Worm (Caenorhabditis elegans) whole organism, L4/young adult: ENCODE data around the gene srab-26.

Experiments
- W03F9.2 ChIP-seq: fragments of 150-350 bp; optimal IDR thresholded peaks from 2 replicates; lab custom pipeline; 2014; ENCODE audit warnings: missing biosample characterization, missing genetic modification characterization
- dao-5 ChIP-seq: sonication (generic microtip); optimal IDR thresholded peaks from 2 replicates; lab custom pipeline; 2016; ENCODE audit warnings: missing genotype, missing genetic modification characterization, moderate library complexity, missing compliant biosample characterization
- him-1 ChIP-seq: sonication (generic microtip); optimal IDR thresholded peaks from 2 replicates; lab custom pipeline; 2016; ENCODE audit warnings: missing genotype, missing genetic modification reagents, missing genetic modification characterization, missing compliant biosample characterization

srab-26 gene

ce11 chrV:9906115-9906514 lies 26.8 kb upstream of the srab-26 start, which contains the start of gene fipr-11:
Gene fipr-11 (minus strand): TSS chrV:9906215.
- TF ChIP-seq W03F9.2 (tag; lab: Kevin White, UChicago), result no peak
- TF ChIP-seq dao-5, result no peak
- TF ChIP-seq him-1, result no peak

DNA sequence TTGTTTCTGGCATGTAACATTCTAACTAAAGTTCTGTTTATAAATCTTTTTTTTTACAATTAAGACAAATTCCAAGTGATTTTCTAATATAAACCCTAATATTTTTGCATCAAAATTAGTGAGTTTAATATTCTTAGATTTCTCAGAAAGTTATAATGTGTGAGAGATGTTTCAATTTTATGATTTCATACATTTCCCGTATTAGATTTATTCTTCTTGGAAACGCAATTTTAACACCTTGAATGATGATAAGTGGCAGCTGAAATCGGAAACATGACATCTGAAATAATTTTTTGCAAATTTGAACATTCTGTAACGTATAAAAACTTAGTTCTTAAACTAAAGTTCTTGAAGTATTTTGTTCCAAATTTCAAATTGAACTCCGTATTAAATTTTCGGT lies 21.8 kb upstream of the srab-26 start:
- TF ChIP-seq W03F9.2 (tag; lab: Kevin White, UChicago), result no peak
- TF ChIP-seq him-1, result no peak
- no peak for TF ChIP-seq dao-5

- TF ChIP-seq W03F9.2 (tag; lab: Kevin White, UChicago), result no peak
- TF ChIP-seq dao-5, result no peak
- no peak for TF ChIP-seq him-1
These were observed 20.0 kb upstream of the srab-26 start, which contains the start of gene egl-47 for ce11 chrV:9899278-9899677. Gene egl-47 (plus strand): TSS chrV:9899578.

DNA sequence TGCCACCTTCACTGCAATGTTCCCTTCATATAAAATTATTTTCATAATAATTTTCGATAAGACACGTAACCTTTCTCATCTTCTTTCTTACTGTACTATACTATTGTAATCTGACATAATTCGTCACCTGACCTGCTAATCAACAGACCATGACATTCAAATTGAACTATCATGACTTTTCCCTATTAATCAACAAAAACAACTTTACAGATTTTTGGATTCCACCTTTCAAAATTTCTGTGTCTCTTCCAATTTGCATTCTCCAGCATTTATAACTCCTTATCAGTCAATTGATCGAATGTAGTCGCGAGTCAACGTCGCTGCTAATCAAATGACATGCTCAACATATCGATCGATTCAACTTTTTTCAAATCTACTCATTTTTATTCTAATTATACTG lies 10.3 kb upstream of the srab-26 start, which contains the start of gene fshr-1:
TSS of gene fshr-1 (plus strand) at position 209 of the 400 bp plus-strand sequence.
- TF ChIP-seq dao-5 (no peak), W03F9.2 (tag; lab: Kevin White, UChicago) (no peak), him-1 (no peak)

DNA sequence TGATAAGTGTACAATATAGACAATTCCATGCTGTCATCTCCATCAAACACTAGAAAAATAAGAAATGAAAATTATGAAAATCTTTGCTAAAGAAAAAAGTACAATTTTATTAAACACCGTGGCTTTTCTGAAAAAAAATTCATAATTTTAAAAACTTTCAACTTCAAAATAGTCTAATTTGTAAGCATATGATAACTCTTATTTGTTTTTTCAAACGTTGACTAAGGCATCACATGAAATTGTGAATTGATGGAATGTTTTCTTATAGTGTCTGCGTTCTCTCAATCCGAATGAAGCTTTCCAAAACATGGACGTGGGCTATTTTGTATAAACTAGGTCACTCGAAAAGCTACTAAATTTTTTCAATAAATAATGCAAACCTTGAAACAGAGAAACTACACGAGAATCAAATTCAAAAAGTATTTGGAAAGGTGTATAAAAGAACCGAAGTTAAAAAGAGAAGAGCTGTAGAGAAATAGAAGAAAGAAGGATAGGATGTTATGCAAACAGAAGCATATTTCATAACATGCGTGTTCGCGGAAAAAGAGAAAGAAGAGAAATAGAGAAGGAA lies 6.7 kb upstream of the srab-26 start, which contains the start of gene clp-9:
TSS of gene clp-9 (minus strand) at position 51 of the 571 bp plus-strand sequence.
- TF ChIP-seq dao-5 (no peak), W03F9.2 (tag; lab: Kevin White, UChicago) (no peak), him-1 (no peak)

- TF ChIP-seq dao-5 (no peak), W03F9.2 (tag; lab: Kevin White, UChicago) (no peak), him-1 (no peak)
These were observed 563 bp upstream of the srab-26 start, which contains the start of gene sdz-31 for ce11 chrV:9879867-9880266. Gene sdz-31 (plus strand): TSS chrV:9880167.

DNA sequence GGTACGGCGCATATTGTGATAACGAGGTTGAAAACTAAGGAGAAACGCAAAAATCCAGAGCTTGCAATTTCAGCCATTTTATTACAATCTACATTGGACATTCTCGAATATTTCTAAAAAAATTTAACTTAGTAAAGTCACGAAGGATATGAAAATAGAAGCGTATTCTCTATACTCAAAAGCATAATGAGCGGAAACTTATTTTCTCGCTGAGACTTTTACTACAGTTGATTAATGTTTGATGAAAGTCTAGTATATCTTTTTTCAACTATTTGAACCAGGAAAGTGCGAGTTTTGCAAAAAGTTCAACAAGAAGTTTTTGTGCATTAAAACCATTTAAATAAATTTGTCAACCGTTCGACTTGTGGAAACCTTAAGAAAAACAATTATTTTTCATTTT lies 8.0 kb downstream of the srab-26 start, which contains the start of gene srab-18:
TSS of gene srab-18 (minus strand) at position 101 of the 400 bp plus-strand sequence.
- TF ChIP-seq him-1 (no peak), W03F9.2 (tag; lab: Kevin White, UChicago) (no peak), dao-5 (no peak)

- TF ChIP-seq dao-5 (no peak), him-1 (no peak), W03F9.2 (tag; lab: Kevin White, UChicago) (no peak)
These were observed 11.0 kb downstream of the srab-26 start, which contains the start of gene srab-17 for ce11 chrV:9868311-9868710. Gene srab-17 (minus strand): TSS chrV:9868411.

- TF ChIP-seq W03F9.2 (tag; lab: Kevin White, UChicago) (no peak), dao-5 (no peak), him-1 (no peak)
These were observed 19.0 kb downstream of the srab-26 start for ce11 chrV:9860337-9860736.

ce11 chrV:9859863-9860262 lies 19.4 kb downstream of the srab-26 start, which contains the start of gene lsy-12:
Gene lsy-12 (minus strand): TSS chrV:9859963.
- TF ChIP-seq dao-5, result no peak
- no peak for TF ChIP-seq him-1
- TF ChIP-seq W03F9.2 (tag; lab: Kevin White, UChicago), result no peak

DNA sequence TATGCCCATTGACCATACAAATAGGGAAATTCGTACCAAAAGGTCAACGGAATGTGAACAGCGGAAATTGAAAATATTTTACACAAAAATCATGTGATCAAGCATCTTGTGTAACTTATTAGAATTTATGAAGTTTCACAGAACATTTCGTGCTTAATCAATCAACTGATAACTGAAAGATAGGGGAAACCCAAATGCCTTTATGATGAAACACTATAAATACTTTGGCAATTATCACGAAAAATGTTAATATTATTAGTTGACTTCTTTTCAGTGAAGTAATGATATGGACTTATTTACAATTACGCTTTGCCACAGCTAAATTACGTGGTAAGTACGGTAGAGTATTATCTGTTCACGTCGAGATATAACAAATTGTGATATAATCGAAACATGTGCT lies 22.3 kb downstream of the srab-26 start:
- TF ChIP-seq him-1 (no peak), dao-5 (no peak), W03F9.2 (tag; lab: Kevin White, UChicago) (no peak)

DNA sequence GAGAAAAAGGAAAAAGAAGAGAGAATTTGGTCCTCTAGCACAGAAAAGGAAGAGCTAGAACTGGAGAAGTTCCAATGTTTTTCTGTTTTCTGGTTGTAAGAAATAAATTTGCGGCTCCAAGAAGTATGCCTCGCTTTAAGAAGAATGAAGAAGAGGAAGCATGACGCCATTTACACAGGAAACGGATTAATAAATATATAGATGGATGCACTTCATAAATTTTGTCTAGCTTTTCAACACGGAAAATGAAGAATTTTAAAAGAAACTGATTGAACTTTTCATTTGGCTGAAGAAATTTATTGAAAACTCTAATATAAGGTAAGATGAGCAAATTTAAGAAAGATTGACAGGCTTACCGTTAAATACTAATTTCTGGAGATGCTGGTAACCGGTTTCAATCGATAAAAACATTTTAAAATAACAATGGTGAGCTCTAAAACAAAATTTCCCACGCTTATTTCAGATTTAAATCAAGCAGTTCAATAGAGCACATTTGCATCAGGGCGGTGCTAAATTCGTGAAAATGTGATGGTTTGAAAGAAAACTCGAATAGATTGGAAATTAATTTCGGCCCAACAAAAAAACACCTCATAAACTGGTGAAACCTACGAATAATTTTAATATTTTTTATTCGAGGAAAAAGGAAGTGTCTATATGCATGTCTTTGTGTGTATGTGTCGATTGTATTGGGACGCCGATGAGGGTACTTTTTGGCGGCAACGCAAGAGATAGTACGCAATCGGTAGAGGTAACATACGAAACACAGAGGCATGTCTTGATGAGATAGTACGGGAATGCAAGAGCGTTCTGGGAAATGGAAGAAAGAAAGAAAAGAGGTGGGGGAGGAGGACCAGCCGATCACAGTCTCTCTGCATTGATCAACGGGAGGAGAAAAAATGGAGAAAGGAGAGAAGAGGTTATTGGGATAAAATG lies 23.1 kb downstream of the srab-26 start:
- TF ChIP-seq him-1 (no peak), dao-5 (no peak), W03F9.2 (tag; lab: Kevin White, UChicago) (no peak)

DNA sequence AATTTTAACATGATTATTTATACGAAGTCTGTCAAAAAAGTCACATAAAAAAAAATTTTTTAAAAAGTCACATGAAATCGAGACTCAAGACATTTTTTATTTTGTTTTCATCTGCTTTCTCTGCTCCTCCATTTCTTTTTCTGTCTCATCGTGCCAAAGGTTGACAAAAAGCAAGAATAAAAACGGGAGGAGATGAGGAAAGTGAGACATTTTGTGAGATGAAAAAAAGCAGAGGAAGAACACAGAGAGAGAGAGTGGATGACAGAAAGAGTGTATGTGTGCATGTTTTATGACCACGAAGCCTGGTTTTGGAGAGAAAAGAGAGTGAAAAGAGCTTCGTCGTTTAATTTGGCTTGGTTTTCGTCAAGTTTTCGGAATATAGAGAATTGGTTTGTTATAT lies 25.5 kb downstream of the srab-26 start:
- TF ChIP-seq him-1, result no peak
- TF ChIP-seq W03F9.2 (tag; lab: Kevin White, UChicago), result no peak
- TF ChIP-seq dao-5, result no peak

DNA sequence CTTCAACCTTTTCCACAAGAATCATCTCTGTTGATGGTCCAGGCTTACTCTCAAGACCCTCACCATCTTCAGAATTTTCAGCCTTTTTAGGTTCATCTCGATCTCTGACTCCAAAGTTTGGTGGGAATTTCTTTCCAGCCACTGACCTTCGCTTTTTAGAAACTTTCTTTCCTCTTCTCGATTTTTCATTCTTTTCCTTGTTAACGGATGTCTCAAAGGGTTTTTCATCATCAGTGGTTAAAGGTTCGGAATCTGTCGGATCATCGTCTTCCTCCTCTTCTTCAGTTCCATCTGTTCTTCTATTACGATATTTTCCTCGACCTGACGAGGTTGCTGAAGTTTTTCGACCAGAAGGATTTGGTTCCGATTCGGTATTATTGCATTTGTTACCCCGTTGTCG lies 30.7 kb downstream of the srab-26 start:
- TF ChIP-seq dao-5 (no peak), W03F9.2 (tag; lab: Kevin White, UChicago) (no peak), him-1 (no peak)
